Worm (Caenorhabditis elegans) whole organism, L3 larva: ENCODE data around the gene F22F4.5.

Experiments
- elt-2 ChIP-seq: sonication (generic microtip); optimal IDR thresholded peaks from 2 replicates; lab custom pipeline; 2016; ENCODE audit warnings: missing genetic modification reagents, mild to moderate bottlenecking, missing genetic modification characterization, missing compliant biosample characterization
- nhr-237 ChIP-seq: fragments of 150-350 bp; optimal IDR thresholded peaks from 2 replicates; lab custom pipeline; 2014; ENCODE audit warnings: missing biosample characterization, missing genetic modification characterization
- unc-39 ChIP-seq: sonication (generic microtip); optimal IDR thresholded peaks from 4 replicates; lab custom pipeline; 2017; ENCODE audit warnings: missing biosample characterization, missing genetic modification characterization
- unc-62 ChIP-seq: fragments of 150-350 bp; sonication (generic microtip); optimal IDR thresholded peaks from 4 replicates; lab custom pipeline; 2014; ENCODE audit warnings: missing biosample characterization, missing genetic modification reagents, missing genetic modification characterization

- TF ChIP-seq nhr-237 (tag; lab: Kevin White, UChicago): no peak
- no peak for TF ChIP-seq unc-39 (tag; lab: Kevin White, UChicago)
- no peak for TF ChIP-seq unc-62 (GFP tag; lab: Kevin White, UChicago)
- TF ChIP-seq elt-2 (tag; lab: Kevin White, UChicago): no peak
Observed at ce11 chrX:6020782-6021181, 28.1 kb upstream of the F22F4.5 start.
